Worm (Caenorhabditis elegans): ENCODE measurements around the gene C32D5.11.
A peak's percentile ranks its signal among the peaks of the same experiment; 100 is the strongest.

C32D5.11 gene

ce11 chrII:6343893-6344292 is 11.4 kb downstream of the C32D5.11 start, which contains the start of gene txt-18:
Gene txt-18 (plus strand): TSS chrII:6344072.
- TF ChIP-seq ceh-28 (tag; optimal IDR thresholded peaks at IDR 0.05) (no peak), nhr-23 (tag; optimal IDR thresholded peaks at IDR 0.05) (peak; percentile 41), lin-15B (tag; optimal IDR thresholded peaks at IDR 0.05) (no peak), ceh-82 (tag; optimal IDR thresholded peaks at IDR 0.05) (no peak), fos-1 (tag; optimal IDR thresholded peaks at IDR 0.05) (no peak), sea-2 (GFP tag; optimal IDR thresholded peaks at IDR 0.05) (no peak), nfya-1 (tag; optimal IDR thresholded peaks at IDR 0.05; ENCODE audit: insufficient read depth) (peak; percentile 23), ceh-9 (tag; optimal IDR thresholded peaks at IDR 0.05) (no peak), nhr-25 (tag; optimal IDR thresholded peaks at IDR 0.05) (peak; percentile 13), pha-4 (tag; optimal IDR thresholded peaks at IDR 0.05) (peak; percentile 81), unc-62 (GFP tag; optimal IDR thresholded peaks at IDR 0.05) (no peak), skn-1 (tag; optimal IDR thresholded peaks at IDR 0.05) (no peak)

DNA sequence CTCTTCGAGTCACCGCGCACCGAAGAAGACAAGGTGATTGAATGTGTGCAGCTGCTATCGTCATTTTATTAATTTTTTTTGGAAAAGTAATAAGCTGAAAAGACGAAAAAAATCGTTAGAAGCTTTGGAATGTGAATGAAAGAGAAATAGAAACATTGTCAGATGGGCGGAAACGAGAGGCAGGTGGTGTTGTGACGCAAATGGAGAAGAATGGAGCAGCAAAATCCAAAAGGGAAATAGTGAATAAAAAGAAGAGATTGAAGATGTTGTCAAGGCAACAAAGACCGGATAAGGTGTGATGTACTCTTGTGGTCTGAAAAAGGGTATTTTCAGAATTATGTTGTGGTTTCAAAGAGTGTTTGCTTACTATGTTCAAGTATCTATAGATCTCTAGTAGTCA is 12.8 kb downstream of the C32D5.11 start:
- TF ChIP-seq lin-39 (tag; optimal IDR thresholded peaks at IDR 0.05): no peak
- no peak for TF ChIP-seq mml-1 (tag; optimal IDR thresholded peaks at IDR 0.05)
- TF ChIP-seq sea-2 (GFP tag; optimal IDR thresholded peaks at IDR 0.05): no peak
- TF ChIP-seq ceh-9 (tag; optimal IDR thresholded peaks at IDR 0.05): no peak
- no peak for TF ChIP-seq nhr-28 (tag; optimal IDR thresholded peaks at IDR 0.05)
- no peak for TF ChIP-seq unc-39 (tag; optimal IDR thresholded peaks at IDR 0.05)
- TF ChIP-seq pqm-1 (tag; optimal IDR thresholded peaks at IDR 0.05): no peak
- no peak for TF ChIP-seq nhr-11 (tag; optimal IDR thresholded peaks at IDR 0.05)
- no peak for TF ChIP-seq tbx-2 (tag; optimal IDR thresholded peaks at IDR 0.05)
- no peak for TF ChIP-seq lsy-12 (tag; optimal IDR thresholded peaks at IDR 0.05)
- no peak for TF ChIP-seq egl-27 (tag; optimal IDR thresholded peaks at IDR 0.05)
- TF ChIP-seq nhr-25 (tag; optimal IDR thresholded peaks at IDR 0.05): no peak
- TF ChIP-seq pha-4 (tag; optimal IDR thresholded peaks at IDR 0.05): no peak
- TF ChIP-seq eor-1 (tag; optimal IDR thresholded peaks at IDR 0.05): no peak
- TF ChIP-seq elt-3 (tag; optimal IDR thresholded peaks at IDR 0.05): no peak
- no peak for TF ChIP-seq nhr-77 (tag; optimal IDR thresholded peaks at IDR 0.05)
- no peak for TF ChIP-seq R02D3.7 (tag; optimal IDR thresholded peaks at IDR 0.05)
- no peak for TF ChIP-seq nhr-67 (tag; optimal IDR thresholded peaks at IDR 0.05)
- no peak for TF ChIP-seq nhr-23 (tag; optimal IDR thresholded peaks at IDR 0.05)
- TF ChIP-seq fos-1 (tag; optimal IDR thresholded peaks at IDR 0.05): no peak

DNA sequence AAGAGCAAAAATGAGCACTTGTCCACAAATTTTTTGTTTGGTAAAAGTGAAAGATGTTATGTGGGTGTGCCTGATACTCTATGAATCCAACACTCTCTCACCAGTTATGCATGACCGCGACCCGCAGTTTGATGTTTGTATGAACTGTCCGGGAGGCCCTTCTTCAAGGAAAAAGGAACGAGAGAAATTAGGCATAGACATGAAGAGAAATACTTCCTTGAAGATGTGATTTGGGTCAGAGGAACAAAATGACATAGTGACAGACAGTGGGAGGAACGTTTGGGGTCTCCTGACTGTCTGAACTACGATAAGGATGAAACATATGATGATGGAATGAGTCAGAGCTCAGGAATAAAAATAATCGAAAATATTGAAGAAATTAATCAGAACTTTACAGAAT is 14.2 kb downstream of the C32D5.11 start:
- peak; percentile 73 for TF ChIP-seq nhr-23 (tag; optimal IDR thresholded peaks at IDR 0.05)
- TF ChIP-seq pqm-1 (tag; optimal IDR thresholded peaks at IDR 0.05): peak; percentile 57
- no peak for TF ChIP-seq ztf-11 (tag; optimal IDR thresholded peaks at IDR 0.05)
- TF ChIP-seq pha-4 (tag; optimal IDR thresholded peaks at IDR 0.05): peak; percentile 25
- TF ChIP-seq zag-1 (tag; optimal IDR thresholded peaks at IDR 0.05): no peak

DNA sequence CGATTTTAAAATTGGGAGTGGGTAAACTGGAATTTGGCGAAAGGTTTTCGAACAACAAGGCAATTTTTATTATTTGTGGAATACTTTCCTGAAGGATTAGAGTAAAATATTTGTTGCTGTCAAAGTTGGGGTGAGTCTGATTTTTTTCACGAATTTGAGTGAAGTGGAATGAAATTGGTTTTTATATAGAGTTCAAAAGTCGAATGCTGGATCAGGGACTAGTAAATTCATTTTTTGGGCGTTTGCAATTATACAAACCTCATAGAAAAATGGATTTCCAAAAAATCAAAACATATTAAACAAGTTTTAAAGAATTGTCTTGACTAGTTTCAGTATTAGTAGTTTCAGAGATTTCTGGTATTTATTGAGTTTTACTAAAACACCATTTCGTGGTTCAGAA is 15.3 kb downstream of the C32D5.11 start, which contains the start of gene C32D5.7:
Gene C32D5.7, minus strand, starts transcription at position 101 of the 400 bp plus-strand sequence.
- TF ChIP-seq nhr-77 (tag; optimal IDR thresholded peaks at IDR 0.05) (no peak), pqm-1 (tag; optimal IDR thresholded peaks at IDR 0.05) (no peak), fkh-2 (tag; optimal IDR thresholded peaks at IDR 0.05) (no peak), nhr-67 (tag; optimal IDR thresholded peaks at IDR 0.05) (no peak), nhr-237 (tag; optimal IDR thresholded peaks at IDR 0.05) (no peak), zag-1 (tag; optimal IDR thresholded peaks at IDR 0.05) (no peak)

ce11 chrII:6339511-6339910 is 15.7 kb downstream of the C32D5.11 start:
- TF ChIP-seq egl-27 (tag; optimal IDR thresholded peaks at IDR 0.05) (no peak), elt-2 (tag; optimal IDR thresholded peaks at IDR 0.05) (peak; percentile 51), pqm-1 (tag; optimal IDR thresholded peaks at IDR 0.05) (peak; percentile 72), elt-1 (tag; optimal IDR thresholded peaks at IDR 0.05) (no peak), lsy-12 (tag; optimal IDR thresholded peaks at IDR 0.05) (no peak), sea-2 (GFP tag; optimal IDR thresholded peaks at IDR 0.05) (no peak), nhr-237 (tag; optimal IDR thresholded peaks at IDR 0.05) (no peak), hmg-11 (tag; optimal IDR thresholded peaks at IDR 0.05) (no peak), fkh-2 (tag; optimal IDR thresholded peaks at IDR 0.05) (no peak), mdl-1 (tag; optimal IDR thresholded peaks at IDR 0.05) (no peak), mml-1 (tag; optimal IDR thresholded peaks at IDR 0.05) (no peak), ama-1 (optimal IDR thresholded peaks at IDR 0.05) (no peak), ztf-4 (tag; optimal IDR thresholded peaks at IDR 0.05) (no peak), pha-4 (tag; optimal IDR thresholded peaks at IDR 0.05) (peak; percentile 44), nhr-76 (tag; optimal IDR thresholded peaks at IDR 0.05) (no peak), lin-15B (tag; optimal IDR thresholded peaks at IDR 0.05) (no peak), nhr-11 (tag; optimal IDR thresholded peaks at IDR 0.05) (no peak), ceh-9 (tag; optimal IDR thresholded peaks at IDR 0.05) (no peak), ceh-28 (tag; optimal IDR thresholded peaks at IDR 0.05) (no peak), unc-62 (GFP tag; optimal IDR thresholded peaks at IDR 0.05) (no peak)
